Worm (Caenorhabditis elegans) whole organism, midembryonic: Measurements from ENCODE around the gene K11H12.11.

ENCODE experiments used
- T22C8.4 ChIP-seq: fragments of 200-800 bp; sonication (Bioruptor generic); IDR thresholded peaks from 2 replicates; pipeline ENCODE4 v1.3.6; 2022; ENCODE audit warnings: missing genetic modification characterization, missing compliant biosample characterization
- tab-1 ChIP-seq: fragments of 200-800 bp; sonication (Bioruptor generic); IDR thresholded peaks from 2 replicates; pipeline ENCODE4 v1.3.6; 2022; ENCODE audit warnings: missing genetic modification characterization, missing compliant biosample characterization
- ztf-23 ChIP-seq: fragments of 200-800 bp; sonication (Bioruptor generic); IDR thresholded peaks from 2 replicates; pipeline ENCODE4 v1.3.6; 2022; ENCODE audit warnings: missing genetic modification reagents, missing genetic modification characterization, missing compliant biosample characterization

DNA sequence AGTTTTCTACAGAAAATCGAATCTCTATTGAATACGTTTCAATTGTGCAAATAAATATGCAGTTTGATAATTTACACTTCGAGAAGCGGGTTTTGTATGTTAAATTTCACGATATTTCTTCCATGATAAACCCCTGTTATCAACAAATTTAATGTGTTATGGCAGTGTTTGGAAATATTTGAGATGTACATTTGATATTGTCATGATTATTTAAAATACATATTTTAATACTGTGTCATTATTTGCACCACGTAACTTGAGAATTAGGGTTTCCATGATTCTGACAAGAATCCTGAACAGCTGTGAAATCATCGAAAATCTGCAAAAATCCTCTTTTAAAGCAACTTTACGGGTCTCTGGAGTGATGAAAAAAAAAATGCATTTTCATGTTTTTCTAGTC, at the start of gene K11H12.11:
- TF ChIP-seq T22C8.4 (GFP tag; lab: Robert Waterston, UW) (no peak), tab-1 (GFP tag; lab: Robert Waterston, UW) (no peak), ztf-23 (GFP tag; lab: Robert Waterston, UW) (no peak)
